Worm (Caenorhabditis elegans) whole organism, early embryonic: Measurements from ENCODE around the gene F59E12.15.
"Not testable (repeated sequence)": the region's sequence is repeated elsewhere in the genome, so short reads cannot be mapped to it uniquely, and the experiment has no call there.

Source experiments
- B0310.2 ChIP-seq: sonication (generic microtip); optimal IDR thresholded peaks from 2 replicates; lab custom pipeline; 2016; ENCODE audit warnings: mild to moderate bottlenecking, missing genetic modification characterization, missing compliant biosample characterization
- F13C5.2 ChIP-seq: sonication (generic microtip); optimal IDR thresholded peaks from 2 replicates; lab custom pipeline; 2017; ENCODE audit warnings: mild to moderate bottlenecking, missing genetic modification characterization, inconsistent platforms, missing compliant biosample characterization
- aly-1 ChIP-seq: sonication (generic microtip); optimal IDR thresholded peaks from 2 replicates; lab custom pipeline; 2016; ENCODE audit warnings: missing genetic modification characterization, missing compliant biosample characterization
- ama-1 ChIP-seq: fragments of 150-350 bp; optimal IDR thresholded peaks from 2 replicates; lab custom pipeline; 2014
- ceh-13 ChIP-seq: fragments of 200-800 bp; sonication (Bioruptor generic); optimal IDR thresholded peaks from 2 replicates; lab custom pipeline; 2018; ENCODE audit warnings: mild to moderate bottlenecking, missing genetic modification characterization, missing compliant biosample characterization
- ceh-36 ChIP-seq: sonication (generic microtip); optimal IDR thresholded peaks from 2 replicates; lab custom pipeline; 2016; ENCODE audit warnings: missing genetic modification characterization, inconsistent platforms, missing compliant biosample characterization
- ets-7 ChIP-seq: sonication (generic microtip); optimal IDR thresholded peaks from 2 replicates; lab custom pipeline; 2016; ENCODE audit warnings: missing genotype, missing genetic modification characterization, missing compliant biosample characterization
- flt-1 ChIP-seq: fragments of 200-800 bp; sonication (Bioruptor generic); IDR thresholded peaks from 2 replicates; pipeline ENCODE4 v1.3.6; 2022; ENCODE audit warnings: missing genetic modification characterization, missing compliant biosample characterization
- hmbx-1 ChIP-seq: sonication (generic microtip); optimal IDR thresholded peaks from 2 replicates; lab custom pipeline; 2016; ENCODE audit warnings: mild to moderate bottlenecking, missing genetic modification characterization, missing compliant biosample characterization
- hmg-4 ChIP-seq: fragments of 200-800 bp; sonication (Bioruptor generic); optimal IDR thresholded peaks from 2 replicates; lab custom pipeline; 2018; ENCODE audit warnings: mild to moderate bottlenecking, missing genetic modification characterization, missing compliant biosample characterization
- hnd-1 ChIP-seq: sonication (generic microtip); optimal IDR thresholded peaks from 2 replicates; lab custom pipeline; 2016; ENCODE audit warnings: missing genetic modification characterization, missing compliant biosample characterization
- pes-1 ChIP-seq: fragments of 200-800 bp; sonication (Bioruptor generic); IDR thresholded peaks from 2 replicates; pipeline ENCODE4 v1.3.6; 2022; ENCODE audit warnings: missing genetic modification reagents, missing genetic modification characterization, missing compliant biosample characterization
- scrt-1 ChIP-seq: fragments of 200-800 bp; sonication (Bioruptor generic); IDR thresholded peaks from 2 replicates; pipeline ENCODE4 v1.3.6; 2022; ENCODE audit warnings: missing genetic modification characterization, missing compliant biosample characterization
- sea-1 ChIP-seq: fragments of 200-800 bp; sonication (Bioruptor generic); conservative IDR thresholded peaks from 2 replicates; pipeline ENCODE4 v1.3.6; 2022; ENCODE audit warnings: missing genetic modification characterization, missing compliant biosample characterization
- tbx-11 ChIP-seq: fragments of 200-800 bp; sonication (Bioruptor generic); IDR thresholded peaks from 2 replicates; pipeline ENCODE4 v1.3.6; 2022; ENCODE audit warnings: missing genetic modification characterization, missing compliant biosample characterization
- tbx-37 ChIP-seq: fragments of 200-800 bp; sonication (Bioruptor generic); conservative IDR thresholded peaks from 2 replicates; pipeline ENCODE4 v1.3.6; 2022; ENCODE audit warnings: missing genetic modification reagents, missing genetic modification characterization, missing compliant biosample characterization
- tra-4 ChIP-seq: sonication (generic microtip); optimal IDR thresholded peaks from 2 replicates; lab custom pipeline; 2017; ENCODE audit warnings: missing genetic modification characterization, missing compliant biosample characterization

F59E12.15 gene

ce11 chrII:5633453-5633852 is 5.3 kb upstream of the F59E12.15 start:
- TF ChIP-seq aly-1 (tag; lab: Kevin White, UChicago), result no peak
- TF ChIP-seq hmbx-1, result no peak
- no peak for TF ChIP-seq sea-1 (GFP tag; lab: Robert Waterston, UW)
- TF ChIP-seq hmg-4 (GFP tag; lab: Kevin White, UChicago), result no peak
- no peak for TF ChIP-seq tbx-11
- TF ChIP-seq flt-1, result no peak
- TF ChIP-seq scrt-1 (GFP tag; lab: Robert Waterston, UW), result no peak
- no peak for TF ChIP-seq ceh-36 (tag; lab: Kevin White, UChicago)
- no peak for TF ChIP-seq tra-4

ce11 chrII:5630851-5631401 is 2.8 kb upstream of the F59E12.15 start, which contains the start of the genes F59E12.6 and npl-4.1:
TSS of gene F59E12.6 (minus strand) at chrII:5630951.
TSS of gene npl-4.1 (plus strand) at chrII:5631351.
- TF ChIP-seq flt-1; tbx-37; hmg-4 (GFP tag; lab: Kevin White, UChicago): not testable (repeated sequence)

- TF ChIP-seq hmbx-1; F13C5.2 (tag; lab: Kevin White, UChicago); B0310.2 (tag; lab: Kevin White, UChicago): not testable (repeated sequence)
Measured at ce11 chrII:5622383-5622939, 5.7 kb downstream of the F59E12.15 start, which contains the start of the genes eif-3.L and npl-4.2. TSS of gene eif-3.L (minus strand) at chrII:5622483. TSS of gene npl-4.2 (plus strand) at chrII:5622889.

- TF ChIP-seq flt-1, result no peak
Measured at ce11 chrII:5619298-5619697, 8.9 kb downstream of the F59E12.15 start, which contains the start of gene dhs-6. TSS of gene dhs-6 (minus strand) at chrII:5619319.

ce11 chrII:5607756-5608155 is 20.4 kb downstream of the F59E12.15 start, which contains the start of gene C17G10.7:
TSS of gene C17G10.7 (minus strand) at chrII:5607856.
- no peak for TF ChIP-seq B0310.2 (tag; lab: Kevin White, UChicago)
- no peak for TF ChIP-seq hnd-1 (tag; lab: Kevin White, UChicago)
- no peak for TF ChIP-seq ets-7 (tag; lab: Kevin White, UChicago)
- TF ChIP-seq tbx-37, result no peak
- TF ChIP-seq aly-1 (tag; lab: Kevin White, UChicago), result no peak
- no peak for TF ChIP-seq ceh-36 (tag; lab: Kevin White, UChicago)
- no peak for TF ChIP-seq hmbx-1
- no peak for TF ChIP-seq flt-1
- no peak for TF ChIP-seq tbx-11
- no peak for TF ChIP-seq ceh-13
- no peak for TF ChIP-seq F13C5.2 (tag; lab: Kevin White, UChicago)
- no peak for TF ChIP-seq pes-1 (GFP tag; lab: Robert Waterston, UW)
- no peak for TF ChIP-seq hmg-4 (GFP tag; lab: Kevin White, UChicago)
- TF ChIP-seq sea-1 (GFP tag; lab: Robert Waterston, UW), result no peak
- no peak for TF ChIP-seq scrt-1 (GFP tag; lab: Robert Waterston, UW)
- TF ChIP-seq tra-4, result no peak
- TF ChIP-seq ama-1 (lab: Kevin White, UChicago), result no peak

- TF ChIP-seq scrt-1 (GFP tag; lab: Robert Waterston, UW), result no peak
- TF ChIP-seq hmg-4 (GFP tag; lab: Kevin White, UChicago), result no peak
- no peak for TF ChIP-seq F13C5.2 (tag; lab: Kevin White, UChicago)
- TF ChIP-seq ceh-36 (tag; lab: Kevin White, UChicago), result no peak
- TF ChIP-seq hmbx-1, result no peak
- TF ChIP-seq sea-1 (GFP tag; lab: Robert Waterston, UW), result no peak
- TF ChIP-seq ama-1 (lab: Kevin White, UChicago), result no peak
- TF ChIP-seq flt-1, result no peak
- TF ChIP-seq B0310.2 (tag; lab: Kevin White, UChicago), result no peak
- TF ChIP-seq tra-4, result no peak
- TF ChIP-seq tbx-11, result no peak
- TF ChIP-seq aly-1 (tag; lab: Kevin White, UChicago), result no peak
- TF ChIP-seq ceh-13, result no peak
- no peak for TF ChIP-seq hnd-1 (tag; lab: Kevin White, UChicago)
- TF ChIP-seq pes-1 (GFP tag; lab: Robert Waterston, UW), result no peak
- no peak for TF ChIP-seq ets-7 (tag; lab: Kevin White, UChicago)
- TF ChIP-seq tbx-37, result no peak
Measured at ce11 chrII:5605538-5605945, 22.6 kb downstream of the F59E12.15 start.

ce11 chrII:5604441-5604840 is 23.7 kb downstream of the F59E12.15 start:
- TF ChIP-seq B0310.2 (tag; lab: Kevin White, UChicago) (no peak), flt-1 (no peak), aly-1 (tag; lab: Kevin White, UChicago) (no peak), pes-1 (GFP tag; lab: Robert Waterston, UW) (no peak)

- TF ChIP-seq aly-1 (tag; lab: Kevin White, UChicago) (no peak), ama-1 (lab: Kevin White, UChicago) (no peak), F13C5.2 (tag; lab: Kevin White, UChicago) (no peak), flt-1 (no peak), ceh-13 (no peak), ceh-36 (tag; lab: Kevin White, UChicago) (no peak), hnd-1 (tag; lab: Kevin White, UChicago) (no peak), pes-1 (GFP tag; lab: Robert Waterston, UW) (no peak), ets-7 (tag; lab: Kevin White, UChicago) (no peak), tbx-11 (no peak), scrt-1 (GFP tag; lab: Robert Waterston, UW) (no peak), tbx-37 (no peak), sea-1 (GFP tag; lab: Robert Waterston, UW) (no peak), hmbx-1 (no peak)
Measured at ce11 chrII:5603194-5603593, 25.0 kb downstream of the F59E12.15 start, which contains the start of gene C17G10.6. TSS of gene C17G10.6 (minus strand) at chrII:5603294.
